Fruit fly (Drosophila melanogaster) whole organism, prepupa: ENCODE results near the gene CG14036.

Experiments used
- Blimp-1 ChIP-seq: fragments of 200-800 bp; sonication (Bioruptor generic); optimal IDR thresholded peaks from 3 replicates; lab custom pipeline; 2017; ENCODE audit warnings: missing biosample characterization, missing genetic modification characterization, mild to moderate bottlenecking, moderate library complexity, missing genetic modification reagents
- CG15336 ChIP-seq: fragments of 200-800 bp; sonication (Bioruptor generic); IDR thresholded peaks from 2 replicates; pipeline ENCODE4 v1.3.6; 2022; ENCODE audit warnings: missing biosample characterization, missing genetic modification characterization
- CG6854 ChIP-seq: fragments of 200-800 bp; sonication (Bioruptor generic); optimal IDR thresholded peaks from 2 replicates; lab custom pipeline; 2017; ENCODE audit warnings: missing biosample characterization, mild to moderate bottlenecking, missing genetic modification characterization
- CG8119 ChIP-seq: fragments of 200-800 bp; sonication (Bioruptor generic); IDR thresholded peaks from 3 replicates; pipeline ENCODE4 v1.3.6; 2022; ENCODE audit warnings: missing biosample characterization, missing genetic modification characterization
- Ets21C ChIP-seq: fragments of 200-800 bp; sonication (Bioruptor generic); optimal IDR thresholded peaks from 3 replicates; lab custom pipeline; 2016; ENCODE audit warnings: missing biosample characterization, missing genetic modification characterization
- OdsH ChIP-seq: fragments of 200-800 bp; sonication (Bioruptor generic); optimal IDR thresholded peaks from 3 replicates; lab custom pipeline; 2016; ENCODE audit warnings: missing biosample characterization, missing genetic modification characterization
- dac ChIP-seq: fragments of 200-800 bp; sonication (Bioruptor generic); optimal IDR thresholded peaks from 2 replicates; lab custom pipeline; 2017; ENCODE audit warnings: missing biosample characterization, mild to moderate bottlenecking, missing genetic modification characterization
- esn ChIP-seq: fragments of 200-800 bp; sonication (Bioruptor generic); optimal IDR thresholded peaks from 2 replicates; lab custom pipeline; 2016; ENCODE audit warnings: missing biosample characterization, mild to moderate bottlenecking, missing genetic modification characterization, moderate library complexity
- fd85E ChIP-seq: fragments of 200-800 bp; sonication (Bioruptor generic); optimal IDR thresholded peaks from 3 replicates; lab custom pipeline; 2016; ENCODE audit warnings: missing biosample characterization, missing genetic modification characterization
- net ChIP-seq: fragments of 200-800 bp; sonication (Bioruptor generic); optimal IDR thresholded peaks from 3 replicates; lab custom pipeline; 2016; ENCODE audit warnings: missing biosample characterization, missing genetic modification characterization

DNA sequence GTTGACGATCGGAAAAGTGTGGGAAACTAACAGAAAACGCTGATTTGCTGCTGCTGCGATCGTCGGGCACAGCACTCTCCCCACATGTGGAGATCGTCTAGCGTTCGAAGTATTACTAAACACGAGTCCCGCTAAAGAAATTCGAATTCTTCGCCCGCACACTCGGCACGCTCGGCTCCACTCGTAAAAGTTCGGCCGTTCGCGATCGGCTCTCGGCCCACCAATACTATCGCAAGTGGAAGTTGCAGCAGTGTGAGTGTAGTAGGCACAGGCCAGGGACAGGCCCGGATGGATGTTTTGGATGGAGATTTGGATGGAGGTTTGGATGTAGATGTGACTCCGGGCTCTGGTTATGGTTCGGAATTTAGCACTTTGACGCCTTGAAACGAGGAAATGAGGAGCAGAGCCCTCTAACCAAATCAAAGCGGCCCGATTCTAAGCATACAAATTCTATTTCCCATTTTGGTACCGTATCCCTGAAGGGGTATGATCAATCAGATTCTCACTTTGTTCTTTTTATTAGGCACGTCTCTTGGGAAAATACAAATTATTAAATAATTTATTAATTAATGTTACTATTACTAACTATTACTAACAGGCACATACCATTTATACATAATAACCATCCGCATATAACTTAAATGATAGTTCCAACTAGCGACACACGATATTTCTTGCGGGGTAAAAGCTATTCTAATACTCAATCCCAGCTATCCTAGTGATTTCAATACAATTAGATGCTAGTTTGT is 27.3 kb downstream of the CG14036 start:
- TF ChIP-seq CG15336 (GFP tag; lab: Robert Waterston, UW) = no peak
- no peak for TF ChIP-seq Ets21C (GFP tag; lab: Kevin White, UChicago)
- TF ChIP-seq dac (GFP tag; lab: Kevin White, UChicago) = no peak
- TF ChIP-seq Blimp-1 (GFP tag; lab: Kevin White, UChicago) = no peak
- TF ChIP-seq CG6854 (GFP tag; lab: Kevin White, UChicago) = no peak
- TF ChIP-seq OdsH (GFP tag; lab: Kevin White, UChicago) = no peak
- no peak for TF ChIP-seq CG8119 (GFP tag; lab: Robert Waterston, UW)
- no peak for TF ChIP-seq net
- no peak for TF ChIP-seq esn
- TF ChIP-seq fd85E = no peak
